Worm (Caenorhabditis elegans) whole organism, mixed stage, embryonic: ENCODE data around the gene F15A4.2.

Source experiments
- M03D4.4 ChIP-seq: sonication (generic microtip); optimal IDR thresholded peaks from 2 replicates; lab custom pipeline; 2017; ENCODE audit warnings: mild to moderate bottlenecking, missing genetic modification characterization, missing compliant biosample characterization
- bed-3 ChIP-seq: fragments of 200-800 bp; sonication (Bioruptor generic); optimal IDR thresholded peaks from 3 replicates; lab custom pipeline; 2018; ENCODE audit warnings: mild to moderate bottlenecking, missing genetic modification characterization, moderate library complexity, missing compliant biosample characterization
- blmp-1 ChIP-seq: fragments of 150-350 bp; optimal IDR thresholded peaks from 2 replicates; lab custom pipeline; 2014; ENCODE audit warnings: missing biosample characterization, missing genetic modification characterization
- ceh-39 ChIP-seq: fragments of 150-350 bp; optimal IDR thresholded peaks from 2 replicates; lab custom pipeline; 2014; ENCODE audit warnings: missing biosample characterization, missing genetic modification characterization
- ceh-43 ChIP-seq: fragments of 200-800 bp; sonication (Bioruptor generic); optimal IDR thresholded peaks from 2 replicates; lab custom pipeline; 2018; ENCODE audit warnings: mild to moderate bottlenecking, missing genetic modification characterization, moderate library complexity, missing compliant biosample characterization
- ceh-83 ChIP-seq: fragments of 200-800 bp; sonication (Bioruptor generic); optimal IDR thresholded peaks from 2 replicates; lab custom pipeline; 2018; ENCODE audit warnings: mild to moderate bottlenecking, missing genetic modification characterization, missing compliant biosample characterization
- ces-1 ChIP-seq: fragments of 150-350 bp; optimal IDR thresholded peaks from 2 replicates; lab custom pipeline; 2014; ENCODE audit warnings: missing biosample characterization, missing genetic modification reagents, missing genetic modification characterization
- cnd-1 ChIP-seq: fragments of 200-800 bp; sonication (Bioruptor generic); optimal IDR thresholded peaks from 2 replicates; lab custom pipeline; 2018; ENCODE audit warnings: mild to moderate bottlenecking, missing genetic modification characterization, missing compliant biosample characterization
- drap-1 ChIP-seq: fragments of 200-800 bp; sonication (Bioruptor generic); optimal IDR thresholded peaks from 3 replicates; lab custom pipeline; 2018; ENCODE audit warnings: mild to moderate bottlenecking, missing genetic modification characterization, missing compliant biosample characterization
- elt-1 ChIP-seq: sonication (generic microtip); optimal IDR thresholded peaks from 2 replicates; lab custom pipeline; 2017; ENCODE audit warnings: missing genetic modification characterization, mild to moderate bottlenecking, missing compliant biosample characterization, antibody characterized with exemption, moderate library complexity, borderline replicate concordance; ENCODE audit not compliant: insufficient read depth
- elt-3 ChIP-seq: fragments of 150-350 bp; optimal IDR thresholded peaks from 2 replicates; lab custom pipeline; 2014; ENCODE audit warnings: missing biosample characterization, missing genetic modification characterization
- flh-1 ChIP-seq: fragments of 200-800 bp; sonication (Bioruptor generic); optimal IDR thresholded peaks from 2 replicates; lab custom pipeline; 2018; ENCODE audit warnings: mild to moderate bottlenecking, missing genetic modification characterization, moderate library complexity, missing compliant biosample characterization
- ham-2 ChIP-seq: fragments of 200-800 bp; sonication (Bioruptor generic); optimal IDR thresholded peaks from 2 replicates; lab custom pipeline; 2018; ENCODE audit warnings: mild to moderate bottlenecking, missing genetic modification characterization, missing compliant biosample characterization
- hlh-1 ChIP-seq: fragments of 150-350 bp; optimal IDR thresholded peaks from 2 replicates; lab custom pipeline; 2014; ENCODE audit warnings: missing biosample characterization, missing genetic modification reagents, missing genetic modification characterization
- lin-13 ChIP-seq: fragments of 150-350 bp; optimal IDR thresholded peaks from 2 replicates; lab custom pipeline; 2014; ENCODE audit warnings: missing biosample characterization, missing genetic modification characterization
- lin-32 ChIP-seq: fragments of 200-800 bp; sonication (Bioruptor generic); optimal IDR thresholded peaks from 2 replicates; lab custom pipeline; 2018; ENCODE audit warnings: mild to moderate bottlenecking, missing genetic modification characterization, missing compliant biosample characterization
- lsy-2 ChIP-seq: fragments of 150-350 bp; optimal IDR thresholded peaks from 2 replicates; lab custom pipeline; 2014; ENCODE audit warnings: missing biosample characterization, missing genetic modification characterization
- mab-5 ChIP-seq: fragments of 150-350 bp; optimal IDR thresholded peaks from 2 replicates; lab custom pipeline; 2014; ENCODE audit warnings: missing biosample characterization, missing genetic modification characterization
- mep-1 ChIP-seq: fragments of 150-350 bp; optimal IDR thresholded peaks from 2 replicates; lab custom pipeline; 2017; ENCODE audit warnings: missing biosample characterization, missing genetic modification reagents, missing genetic modification characterization, inconsistent platforms
- mls-2 ChIP-seq: sonication (generic microtip); optimal IDR thresholded peaks from 2 replicates; lab custom pipeline; 2016; ENCODE audit warnings: mild to moderate bottlenecking, missing genetic modification characterization, moderate library complexity, missing compliant biosample characterization
- nhr-12 ChIP-seq: fragments of 150-350 bp; optimal IDR thresholded peaks from 2 replicates; lab custom pipeline; 2014; ENCODE audit warnings: missing biosample characterization, missing genetic modification characterization
- nhr-2 ChIP-seq: fragments of 150-350 bp; optimal IDR thresholded peaks from 2 replicates; lab custom pipeline; 2014; ENCODE audit warnings: missing biosample characterization, missing genetic modification characterization
- nhr-237 ChIP-seq: fragments of 150-350 bp; optimal IDR thresholded peaks from 2 replicates; lab custom pipeline; 2014; ENCODE audit warnings: missing biosample characterization, missing genetic modification characterization
- nhr-28 ChIP-seq: fragments of 150-350 bp; optimal IDR thresholded peaks from 2 replicates; lab custom pipeline; 2014; ENCODE audit warnings: missing biosample characterization, missing genetic modification characterization
- nhr-76 ChIP-seq: sonication (generic microtip); optimal IDR thresholded peaks from 2 replicates; lab custom pipeline; 2017; ENCODE audit warnings: missing biosample characterization, missing genetic modification characterization
- pha-4 ChIP-seq: fragments of 150-350 bp; optimal IDR thresholded peaks from 2 replicates; lab custom pipeline; 2018; ENCODE audit warnings: missing biosample characterization, missing genetic modification reagents, missing genetic modification characterization
- sem-2 ChIP-seq: fragments of 200-800 bp; sonication (Bioruptor generic); optimal IDR thresholded peaks from 2 replicates; lab custom pipeline; 2018; ENCODE audit warnings: mild to moderate bottlenecking, missing genetic modification characterization, missing compliant biosample characterization
- snpc-4 ChIP-seq: fragments of 150-350 bp; optimal IDR thresholded peaks from 2 replicates; lab custom pipeline; 2014; ENCODE audit warnings: missing biosample characterization, missing genetic modification characterization
- sptf-1 ChIP-seq: sonication (generic microtip); optimal IDR thresholded peaks from 2 replicates; lab custom pipeline; 2017; ENCODE audit warnings: mild to moderate bottlenecking, missing genetic modification characterization, moderate library complexity, missing compliant biosample characterization
- tbx-8 ChIP-seq: fragments of 200-800 bp; sonication (Bioruptor generic); optimal IDR thresholded peaks from 2 replicates; lab custom pipeline; 2018; ENCODE audit warnings: mild to moderate bottlenecking, missing genetic modification characterization, moderate library complexity, missing compliant biosample characterization
- unc-120 ChIP-seq: sonication (generic microtip); optimal IDR thresholded peaks from 2 replicates; lab custom pipeline; 2017; ENCODE audit warnings: missing genetic modification characterization, missing compliant biosample characterization; ENCODE audit not compliant: poor library complexity, severe bottlenecking
- unc-39 ChIP-seq: fragments of 150-350 bp; optimal IDR thresholded peaks from 2 replicates; lab custom pipeline; 2014; ENCODE audit warnings: missing biosample characterization, missing genetic modification characterization
- unc-62 ChIP-seq: fragments of 150-350 bp; optimal IDR thresholded peaks from 2 replicates; lab custom pipeline; 2014; ENCODE audit warnings: missing biosample characterization, missing genetic modification reagents, missing genetic modification characterization
- zip-8 ChIP-seq: fragments of 150-350 bp; optimal IDR thresholded peaks from 2 replicates; lab custom pipeline; 2014; ENCODE audit warnings: missing biosample characterization, missing genetic modification characterization
- ztf-11 ChIP-seq: fragments of 150-350 bp; optimal IDR thresholded peaks from 2 replicates; lab custom pipeline; 2014; ENCODE audit warnings: missing biosample characterization, missing genetic modification characterization

F15A4.2 gene

DNA sequence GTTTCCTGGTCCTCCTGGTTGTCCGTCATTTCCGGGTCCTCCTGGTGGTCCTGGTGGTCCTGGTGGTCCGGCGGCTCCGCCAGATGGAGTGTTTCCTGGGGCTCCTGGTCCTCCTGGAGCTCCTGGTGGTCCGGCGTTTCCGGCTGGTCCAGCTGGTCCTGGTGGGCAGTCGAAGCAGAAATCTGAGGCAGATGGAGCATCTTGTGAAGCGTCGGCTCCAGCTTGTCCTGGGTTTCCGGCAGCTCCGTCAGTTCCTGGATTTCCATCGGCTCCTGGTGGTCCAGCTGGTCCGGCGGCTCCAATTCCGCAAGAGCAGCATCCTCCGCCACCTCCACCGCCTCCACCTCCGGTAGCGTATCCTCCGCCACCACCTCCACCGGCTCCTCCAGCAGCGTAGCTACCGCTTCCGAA lies 31.7 kb downstream of the F15A4.2 start:
- TF ChIP-seq M03D4.4 (no peak), ceh-39 (tag; lab: Kevin White, UChicago) (no peak)

DNA sequence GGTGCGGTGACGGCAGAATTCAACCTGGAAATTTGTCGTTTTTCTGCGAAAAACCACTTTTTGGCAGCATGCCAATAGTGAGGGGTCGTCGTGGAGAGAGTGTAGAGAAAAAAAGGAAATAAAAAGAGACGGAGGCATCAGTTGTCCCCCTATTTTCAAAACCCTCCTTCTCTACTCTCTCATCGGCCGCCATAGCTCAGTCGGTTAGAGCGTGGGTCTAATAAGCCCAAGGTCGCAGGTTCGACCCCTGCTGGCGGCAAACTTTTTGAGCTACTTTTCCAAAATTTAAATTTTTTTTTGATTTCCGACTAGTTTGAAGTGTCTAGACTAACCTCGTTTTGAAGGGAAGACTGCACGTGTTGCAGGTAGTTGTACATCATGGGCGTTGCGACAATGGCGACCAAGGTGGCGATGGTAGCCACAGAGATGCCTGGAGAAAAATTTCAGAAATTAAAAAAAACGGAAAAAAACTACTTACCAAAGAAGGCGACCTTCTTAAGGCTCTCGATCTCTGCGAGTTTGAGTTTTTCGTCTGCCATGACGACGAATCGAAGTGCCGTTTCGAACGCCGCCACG lies 32.3 kb downstream of the F15A4.2 start, which contains the start of gene col-85:
TSS of gene col-85 (minus strand) at position 540 of the 576 bp plus-strand sequence.
- TF ChIP-seq lin-13 (tag; lab: Kevin White, UChicago) (peak; percentile 15), nhr-76 (tag; lab: Kevin White, UChicago) (no peak), snpc-4 (no peak), bed-3 (GFP tag; lab: Kevin White, UChicago) (peak; percentile 94), elt-3 (tag; lab: Kevin White, UChicago) (peak; percentile 4), nhr-2 (tag; lab: Kevin White, UChicago) (no peak), tbx-8 (peak; percentile 91), mls-2 (tag; lab: Kevin White, UChicago) (peak; percentile 98), nhr-12 (tag; lab: Kevin White, UChicago) (peak; percentile 38), ceh-39 (tag; lab: Kevin White, UChicago) (peak; percentile 1), flh-1 (peak; percentile 92), ceh-83 (peak; percentile 96), ham-2 (GFP tag; lab: Kevin White, UChicago) (peak; percentile 94), mep-1 (tag; lab: Kevin White, UChicago) (peak; percentile 58), sptf-1 (peak; percentile 97), pha-4 (tag; lab: Kevin White, UChicago) (peak; percentile 18), blmp-1 (tag; lab: Kevin White, UChicago) (no peak), M03D4.4 (peak; percentile 95), unc-39 (tag; lab: Kevin White, UChicago) (peak; percentile 50), sem-2 (GFP tag; lab: Kevin White, UChicago) (peak; percentile 86), hlh-1 (no peak), zip-8 (tag; lab: Kevin White, UChicago) (no peak), ces-1 (GFP tag; lab: Kevin White, UChicago) (peak; percentile 47), nhr-28 (tag; lab: Kevin White, UChicago) (peak; percentile 72), elt-1 (tag; lab: Kevin White, UChicago) (peak; percentile 10), unc-120 (tag; lab: Kevin White, UChicago) (peak; percentile 94), mab-5 (tag; lab: Kevin White, UChicago) (peak; percentile 49), unc-62 (GFP tag; lab: Kevin White, UChicago) (peak; percentile 23), drap-1 (GFP tag; lab: Kevin White, UChicago) (peak; percentile 94), nhr-237 (tag; lab: Kevin White, UChicago) (peak; percentile 45), lin-32 (peak; percentile 91), lsy-2 (tag; lab: Kevin White, UChicago) (peak; percentile 48), ceh-43 (peak; percentile 94), ztf-11 (tag; lab: Kevin White, UChicago) (peak; percentile 40), cnd-1 (tag; lab: Kevin White, UChicago) (peak; percentile 89)
- TF ChIP-seq, all 35 proteins: peak for 29

DNA sequence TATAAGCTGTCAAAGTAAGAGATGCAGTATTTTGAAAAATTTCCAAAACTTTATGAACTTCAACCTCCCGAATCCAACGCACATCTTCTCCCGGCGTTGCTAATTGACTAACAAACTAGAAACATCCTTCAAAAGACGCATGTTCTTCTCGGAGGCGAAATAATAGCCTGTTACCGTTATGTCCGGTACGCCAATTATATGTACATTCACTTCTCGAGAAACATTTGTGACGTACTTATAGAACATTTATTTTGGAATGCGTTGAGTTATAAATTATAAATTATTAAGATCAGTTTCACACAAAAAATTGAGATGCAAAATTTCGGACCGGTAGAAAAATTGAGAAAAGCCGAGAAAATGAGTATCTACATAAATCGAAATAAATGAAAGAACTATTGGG lies 34.6 kb downstream of the F15A4.2 start, which contains the start of gene T21B4.3:
TSS of gene T21B4.3 (minus strand) at position 101 of the 400 bp plus-strand sequence.
- no peak for TF ChIP-seq mab-5 (tag; lab: Kevin White, UChicago)
- TF ChIP-seq drap-1 (GFP tag; lab: Kevin White, UChicago) = no peak
- no peak for TF ChIP-seq lin-13 (tag; lab: Kevin White, UChicago)
- TF ChIP-seq cnd-1 (tag; lab: Kevin White, UChicago) = no peak
- no peak for TF ChIP-seq mls-2 (tag; lab: Kevin White, UChicago)
- TF ChIP-seq zip-8 (tag; lab: Kevin White, UChicago) = no peak
- no peak for TF ChIP-seq ceh-43
- TF ChIP-seq ztf-11 (tag; lab: Kevin White, UChicago) = no peak
- no peak for TF ChIP-seq ham-2 (GFP tag; lab: Kevin White, UChicago)
- TF ChIP-seq nhr-12 (tag; lab: Kevin White, UChicago) = no peak
- no peak for TF ChIP-seq unc-120 (tag; lab: Kevin White, UChicago)
- TF ChIP-seq ceh-39 (tag; lab: Kevin White, UChicago) = no peak
- no peak for TF ChIP-seq elt-1 (tag; lab: Kevin White, UChicago)
- TF ChIP-seq sem-2 (GFP tag; lab: Kevin White, UChicago) = no peak
- no peak for TF ChIP-seq lsy-2 (tag; lab: Kevin White, UChicago)
